Worm (Caenorhabditis elegans) whole organism, L4/young adult: ENCODE data around the gene best-23.

Experiments
- W03F9.2 ChIP-seq: fragments of 150-350 bp; optimal IDR thresholded peaks from 2 replicates; lab custom pipeline; 2014; ENCODE audit warnings: missing biosample characterization, missing genetic modification characterization
- dao-5 ChIP-seq: sonication (generic microtip); optimal IDR thresholded peaks from 2 replicates; lab custom pipeline; 2016; ENCODE audit warnings: missing genotype, missing genetic modification characterization, moderate library complexity, missing compliant biosample characterization
- him-1 ChIP-seq: sonication (generic microtip); optimal IDR thresholded peaks from 2 replicates; lab custom pipeline; 2016; ENCODE audit warnings: missing genotype, missing genetic modification reagents, missing genetic modification characterization, missing compliant biosample characterization

The best-23 gene

ce11 chrII:7870632-7871031 lies 36.8 kb downstream of the best-23 start:
- TF ChIP-seq W03F9.2 (tag; lab: Kevin White, UChicago) = peak; percentile 3
- TF ChIP-seq him-1 (tag; lab: Kevin White, UChicago) = no peak

DNA sequence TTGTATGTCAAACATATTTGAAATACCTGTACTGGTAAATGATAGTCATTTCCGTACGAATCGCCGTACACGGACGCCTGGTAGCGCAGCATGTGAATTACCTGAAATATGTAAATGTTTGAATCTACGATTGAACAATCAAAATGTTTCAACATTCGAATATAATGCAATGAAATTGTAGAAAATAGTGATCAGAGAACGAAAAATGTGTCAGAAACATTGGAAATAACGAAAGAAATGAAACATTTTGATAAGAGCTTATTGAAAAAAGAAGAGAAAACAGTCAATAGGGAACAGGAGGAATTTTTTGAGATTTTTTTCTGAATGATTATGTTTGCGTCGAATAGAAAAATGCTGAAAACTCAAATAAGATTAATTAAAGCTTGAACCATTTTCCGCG lies 37.3 kb downstream of the best-23 start, which contains the start of gene ztf-17:
TSS of gene ztf-17 (minus strand) at position 101 of the 400 bp plus-strand sequence.
- no peak for TF ChIP-seq him-1 (tag; lab: Kevin White, UChicago)
- TF ChIP-seq W03F9.2 (tag; lab: Kevin White, UChicago) = no peak

ce11 chrII:7866081-7866480 lies 41.3 kb downstream of the best-23 start:
- no peak for TF ChIP-seq W03F9.2 (tag; lab: Kevin White, UChicago)
- TF ChIP-seq him-1 (tag; lab: Kevin White, UChicago) = no peak
- TF ChIP-seq dao-5 (tag; lab: Kevin White, UChicago) = no peak

- no peak for TF ChIP-seq dao-5 (tag; lab: Kevin White, UChicago)
- TF ChIP-seq W03F9.2 (tag; lab: Kevin White, UChicago) = no peak
- no peak for TF ChIP-seq him-1 (tag; lab: Kevin White, UChicago)
These were observed 42.5 kb downstream of the best-23 start for ce11 chrII:7864892-7865291.

DNA sequence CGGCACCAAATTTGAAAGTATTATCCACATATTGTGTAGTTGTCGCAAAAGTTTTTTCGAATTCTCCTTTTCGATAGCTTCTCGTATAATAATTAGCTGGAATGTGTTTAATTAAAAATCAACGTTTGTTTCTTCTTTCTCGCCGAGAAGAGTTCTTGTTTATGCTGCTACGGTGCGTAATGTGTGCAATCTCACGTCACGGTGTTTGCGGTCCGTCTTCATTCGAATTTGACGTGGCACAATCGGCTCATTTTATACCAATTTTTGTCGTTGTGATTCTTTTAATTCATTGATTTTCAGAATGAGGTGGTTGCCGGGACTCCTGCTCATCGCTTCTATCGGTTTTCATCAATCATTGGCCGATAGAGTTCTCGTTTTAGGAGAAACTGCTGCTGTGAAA lies 43.2 kb downstream of the best-23 start, which contains the start of gene ostb-1:
TSS of gene ostb-1 (plus strand) at position 301 of the 400 bp plus-strand sequence.
- TF ChIP-seq him-1 (tag; lab: Kevin White, UChicago) = no peak

DNA sequence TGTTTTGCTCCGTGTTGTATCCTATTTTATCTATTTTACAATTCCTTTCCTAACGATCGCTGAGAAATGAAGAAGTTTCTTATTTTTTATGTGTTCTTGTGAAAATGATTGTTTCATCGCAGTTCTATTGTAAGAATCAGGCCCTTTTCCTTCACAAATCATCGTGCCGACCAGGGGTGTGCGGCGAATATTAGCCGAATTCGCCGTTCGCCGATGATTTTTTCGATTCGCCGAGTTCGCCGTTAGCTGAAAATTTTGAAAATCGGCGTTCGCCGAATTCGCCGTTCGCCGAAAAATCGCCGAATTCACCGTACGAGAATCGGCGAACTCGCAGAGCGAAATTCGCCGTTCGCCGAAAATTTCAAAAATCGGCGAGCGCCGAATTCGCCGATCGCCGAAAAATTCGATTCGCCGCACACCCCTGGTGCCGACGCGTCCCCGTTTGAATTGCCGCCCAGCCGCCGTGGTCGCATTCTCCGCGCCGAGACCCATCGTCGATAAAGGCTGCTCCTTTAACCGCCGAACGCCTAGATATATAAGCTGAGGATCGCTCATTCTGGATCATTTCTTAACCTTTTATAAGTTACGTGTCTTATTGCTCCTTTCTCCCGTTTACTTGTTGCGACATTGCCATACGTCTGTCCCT lies 43.8 kb downstream of the best-23 start:
- TF ChIP-seq W03F9.2 (tag; lab: Kevin White, UChicago) (no peak), him-1 (tag; lab: Kevin White, UChicago) (no peak), dao-5 (tag; lab: Kevin White, UChicago) (no peak)

ce11 chrII:7860221-7860928 lies 47.0 kb downstream of the best-23 start, which contains the start of gene lin-5:
Gene lin-5 (plus strand): TSS chrII:7860574.
- TF ChIP-seq W03F9.2 (tag; lab: Kevin White, UChicago) (peak; percentile 68), dao-5 (tag; lab: Kevin White, UChicago) (no peak)

- TF ChIP-seq W03F9.2 (tag; lab: Kevin White, UChicago) = no peak
- no peak for TF ChIP-seq him-1 (tag; lab: Kevin White, UChicago)
- TF ChIP-seq dao-5 (tag; lab: Kevin White, UChicago) = no peak
These were observed 49.3 kb downstream of the best-23 start, which contains the start of gene sds-22 for ce11 chrII:7858101-7858500. Gene sds-22 (plus strand): TSS chrII:7858401.

DNA sequence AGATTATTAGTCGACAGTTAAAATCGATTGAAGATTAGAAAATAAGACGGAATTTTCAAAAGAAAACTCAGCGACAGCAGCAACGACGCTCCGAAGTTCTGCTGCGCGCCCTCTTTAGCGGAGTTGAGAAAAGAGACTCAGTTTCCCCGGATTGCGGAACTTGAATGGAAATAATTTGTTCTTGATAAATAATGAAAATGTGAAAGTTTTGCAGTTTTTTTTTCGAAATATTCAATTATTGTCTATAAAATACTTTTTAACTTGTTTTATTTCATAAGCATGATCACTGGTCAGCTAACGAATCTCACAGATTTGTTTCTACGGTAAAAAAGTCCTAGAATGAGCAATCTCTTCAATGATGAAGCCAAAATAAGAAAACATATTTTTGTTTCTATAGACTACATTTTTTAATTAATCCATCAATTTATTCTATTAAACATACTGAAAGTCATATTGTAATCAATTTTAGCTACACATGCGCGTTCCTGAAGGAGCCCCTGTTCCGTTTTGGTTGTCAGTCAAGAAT lies 49.8 kb downstream of the best-23 start, which contains the start of the genes cec-3 and T09A5.15:
TSS of gene cec-3 (minus strand) at position 116 of the 526 bp plus-strand sequence.
TSS of gene T09A5.15 (plus strand) at position 476 of the 526 bp plus-strand sequence.
- TF ChIP-seq him-1 (tag; lab: Kevin White, UChicago) = no peak
- peak; percentile 4 for TF ChIP-seq W03F9.2 (tag; lab: Kevin White, UChicago)

- TF ChIP-seq dao-5 (tag; lab: Kevin White, UChicago) (no peak), W03F9.2 (tag; lab: Kevin White, UChicago) (no peak), him-1 (tag; lab: Kevin White, UChicago) (no peak)
These were observed 51.8 kb downstream of the best-23 start, which contains the start of gene mdmh-35 for ce11 chrII:7855619-7856018. Gene mdmh-35 (minus strand): TSS chrII:7855719.

ce11 chrII:7854942-7855341 lies 52.4 kb downstream of the best-23 start, which contains the start of gene mdt-10:
Gene mdt-10 (minus strand): TSS chrII:7855042.
- TF ChIP-seq him-1 (tag; lab: Kevin White, UChicago) (no peak), dao-5 (tag; lab: Kevin White, UChicago) (no peak), W03F9.2 (tag; lab: Kevin White, UChicago) (no peak)
